Fruit fly (Drosophila melanogaster): ENCODE results near the gene CG42402.

CG42402 gene

dm6 chr3R:4130281-4130863 is 52.6 kb downstream of the CG42402 start:
- TF ChIP-seq vri (GFP tag; optimal IDR thresholded peaks at IDR 0.05) (peak; percentile 19), Eip93F (GFP tag; optimal IDR thresholded peaks at IDR 0.05) (no peak), CG6854 (GFP tag; optimal IDR thresholded peaks at IDR 0.05) (no peak), Lpt (GFP tag; optimal IDR thresholded peaks at IDR 0.05) (peak; percentile 58), Eip75B (GFP tag; optimal IDR thresholded peaks at IDR 0.05) (peak; percentile 29), Ets21C (GFP tag; optimal IDR thresholded peaks at IDR 0.05) (no peak), CG6808 (GFP tag; optimal IDR thresholded peaks at IDR 0.05) (peak; percentile 36), fd59A (GFP tag; optimal IDR thresholded peaks at IDR 0.05) (no peak), Met (GFP tag; optimal IDR thresholded peaks at IDR 0.05) (no peak), lz (GFP tag; optimal IDR thresholded peaks at IDR 0.05) (no peak), CG11902 (GFP tag; optimal IDR thresholded peaks at IDR 0.05) (no peak), CG9139 (GFP tag; optimal IDR thresholded peaks at IDR 0.05) (peak; percentile 9), CG11294 (GFP tag; IDR thresholded peaks at IDR 0.05) (no peak), CG6276 (GFP tag; optimal IDR thresholded peaks at IDR 0.05) (peak; percentile 30), Blimp-1 (GFP tag; optimal IDR thresholded peaks at IDR 0.05) (no peak), Eip78C (GFP tag) (peak; percentile 64), ss (GFP tag; optimal IDR thresholded peaks at IDR 0.05) (peak in 1 of 2 experiments; percentile 31), net (GFP tag; optimal IDR thresholded peaks at IDR 0.05) (peak; percentile 2), CG1621 (tag; optimal IDR thresholded peaks at IDR 0.05) (peak; percentile 41), CG15336 (GFP tag; IDR thresholded peaks at IDR 0.05) (peak; percentile 36; the same call in 1 of the 2 replicates), Hr38 (GFP tag; optimal IDR thresholded peaks at IDR 0.05) (no peak), svp (GFP tag) (peak; percentile 47), fkh (GFP tag; optimal IDR thresholded peaks at IDR 0.05) (peak; percentile 32), CG10669 (GFP tag; optimal IDR thresholded peaks at IDR 0.05) (no peak), CG34406 (GFP tag; optimal IDR thresholded peaks at IDR 0.05) (no peak), CG11762 (GFP tag; optimal IDR thresholded peaks at IDR 0.05; ENCODE audit: insufficient read depth) (no peak), CG6163 (GFP tag; IDR thresholded peaks at IDR 0.05) (no peak; the same call in 1 of the 3 replicates), fd85E (GFP tag; optimal IDR thresholded peaks at IDR 0.05) (no peak), CG8632 (GFP tag; optimal IDR thresholded peaks at IDR 0.05) (no peak), CG3032 (tag; optimal IDR thresholded peaks at IDR 0.05) (no peak), achi (GFP tag; optimal IDR thresholded peaks at IDR 0.05) (no peak), eg (GFP tag; IDR thresholded peaks at IDR 0.05) (peak; percentile 45; the same call in 1 of the 3 replicates), salr (GFP tag; optimal IDR thresholded peaks at IDR 0.05) (no peak)

Measured in whole organism, prepupa.